Worm (Caenorhabditis elegans) whole organism, L4/young adult: ENCODE results near the gene Y25C1A.14.

Experiments used
- W03F9.2 ChIP-seq: fragments of 150-350 bp; optimal IDR thresholded peaks from 2 replicates; lab custom pipeline; 2014; ENCODE audit warnings: missing biosample characterization, missing genetic modification characterization
- him-1 ChIP-seq: sonication (generic microtip); optimal IDR thresholded peaks from 2 replicates; lab custom pipeline; 2016; ENCODE audit warnings: missing genotype, missing genetic modification reagents, missing genetic modification characterization, missing compliant biosample characterization

DNA sequence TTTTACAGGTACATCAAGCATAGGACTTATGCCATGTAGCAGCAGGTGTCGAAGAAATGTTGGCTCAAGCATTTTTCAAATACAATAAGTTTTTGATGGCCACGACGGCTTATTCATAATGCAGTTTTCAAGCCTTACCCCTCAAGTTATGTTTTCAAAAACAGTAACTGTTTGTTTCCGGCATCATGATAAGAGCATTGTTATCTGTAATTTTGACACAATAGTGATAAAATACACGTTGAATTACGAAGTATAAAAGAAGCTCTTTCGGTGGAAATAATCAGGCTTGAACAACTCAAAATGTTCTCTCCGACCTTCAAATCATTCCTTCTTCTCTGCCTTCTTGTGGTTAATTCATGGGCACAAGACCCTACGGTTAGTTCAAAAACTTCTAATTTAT, 5.3 kb upstream of the Y25C1A.14 start, which contains the start of gene clec-121:
- TF ChIP-seq him-1 (no peak), W03F9.2 (no peak)
